Worm (Caenorhabditis elegans) whole organism, midembryonic: ENCODE data around the gene Y54F10BM.21.

Experiments used
- T22C8.4 ChIP-seq: fragments of 200-800 bp; sonication (Bioruptor generic); IDR thresholded peaks from 2 replicates; pipeline ENCODE4 v1.3.6; 2022; ENCODE audit warnings: missing genetic modification characterization, missing compliant biosample characterization
- cog-1 ChIP-seq: sonication (generic microtip); optimal IDR thresholded peaks from 2 replicates; lab custom pipeline; 2016; ENCODE audit warnings: missing genetic modification characterization, missing compliant biosample characterization
- flt-1 ChIP-seq: fragments of 200-800 bp; sonication (Bioruptor generic); IDR thresholded peaks from 2 replicates; pipeline ENCODE4 v1.3.6; 2022; ENCODE audit warnings: missing genetic modification characterization, missing compliant biosample characterization
- klf-2 ChIP-seq: fragments of 200-800 bp; sonication (Bioruptor generic); conservative IDR thresholded peaks from 2 replicates; pipeline ENCODE4 v1.3.6; 2022; ENCODE audit warnings: missing genetic modification reagents, missing genetic modification characterization, missing compliant biosample characterization
- med-1 ChIP-seq: sonication (generic microtip); optimal IDR thresholded peaks from 2 replicates; lab custom pipeline; 2017; ENCODE audit warnings: missing genetic modification characterization, mild to moderate bottlenecking, missing compliant biosample characterization, antibody characterized with exemption, missing genetic modification reagents; ENCODE audit not compliant: insufficient read depth
- ref-1 ChIP-seq: fragments of 200-800 bp; sonication (Bioruptor generic); conservative IDR thresholded peaks from 2 replicates; pipeline ENCODE4 v1.3.6; 2022; ENCODE audit warnings: missing genetic modification reagents, missing genetic modification characterization, missing compliant biosample characterization
- tab-1 ChIP-seq: fragments of 200-800 bp; sonication (Bioruptor generic); IDR thresholded peaks from 2 replicates; pipeline ENCODE4 v1.3.6; 2022; ENCODE audit warnings: missing genetic modification characterization, missing compliant biosample characterization
- ztf-23 ChIP-seq: fragments of 200-800 bp; sonication (Bioruptor generic); IDR thresholded peaks from 2 replicates; pipeline ENCODE4 v1.3.6; 2022; ENCODE audit warnings: missing genetic modification reagents, missing genetic modification characterization, missing compliant biosample characterization
- ztf-29 ChIP-seq: fragments of 200-800 bp; sonication (Bioruptor generic); IDR thresholded peaks from 2 replicates; pipeline ENCODE4 v1.3.6; 2022; ENCODE audit warnings: missing genetic modification reagents, missing genetic modification characterization, missing compliant biosample characterization

The Y54F10BM.21 gene

DNA sequence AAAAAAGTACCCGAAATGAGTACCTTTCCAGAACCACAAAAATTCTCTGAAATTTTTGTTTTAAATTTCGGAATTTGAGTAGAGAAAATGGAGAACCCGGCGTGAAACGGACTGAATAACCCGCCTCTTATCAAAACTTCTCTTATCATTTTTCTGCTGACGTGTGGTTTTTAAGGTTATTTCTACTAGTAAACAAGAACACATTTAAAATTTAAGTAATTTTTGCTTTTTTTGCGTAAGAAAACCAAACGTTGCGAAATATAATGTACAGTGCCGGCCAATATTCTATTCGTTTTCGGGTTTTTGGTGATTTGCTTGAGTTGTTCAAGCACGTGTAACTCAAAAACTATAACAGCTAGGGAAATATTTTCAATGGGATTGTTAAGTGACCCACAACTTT lies 34.1 kb downstream of the Y54F10BM.21 start:
- no peak for TF ChIP-seq flt-1 (GFP tag; lab: Robert Waterston, UW)
- no peak for TF ChIP-seq med-1 (GFP tag; lab: Kevin White, UChicago)
- no peak for TF ChIP-seq tab-1 (GFP tag; lab: Robert Waterston, UW)
- TF ChIP-seq klf-2 (GFP tag; lab: Robert Waterston, UW) = no peak
- no peak for TF ChIP-seq ref-1 (GFP tag; lab: Robert Waterston, UW)
- TF ChIP-seq ztf-29 (GFP tag; lab: Robert Waterston, UW) = no peak
- no peak for TF ChIP-seq cog-1 (tag; lab: Kevin White, UChicago)
- TF ChIP-seq T22C8.4 (GFP tag; lab: Robert Waterston, UW) = no peak
- no peak for TF ChIP-seq ztf-23 (GFP tag; lab: Robert Waterston, UW)

DNA sequence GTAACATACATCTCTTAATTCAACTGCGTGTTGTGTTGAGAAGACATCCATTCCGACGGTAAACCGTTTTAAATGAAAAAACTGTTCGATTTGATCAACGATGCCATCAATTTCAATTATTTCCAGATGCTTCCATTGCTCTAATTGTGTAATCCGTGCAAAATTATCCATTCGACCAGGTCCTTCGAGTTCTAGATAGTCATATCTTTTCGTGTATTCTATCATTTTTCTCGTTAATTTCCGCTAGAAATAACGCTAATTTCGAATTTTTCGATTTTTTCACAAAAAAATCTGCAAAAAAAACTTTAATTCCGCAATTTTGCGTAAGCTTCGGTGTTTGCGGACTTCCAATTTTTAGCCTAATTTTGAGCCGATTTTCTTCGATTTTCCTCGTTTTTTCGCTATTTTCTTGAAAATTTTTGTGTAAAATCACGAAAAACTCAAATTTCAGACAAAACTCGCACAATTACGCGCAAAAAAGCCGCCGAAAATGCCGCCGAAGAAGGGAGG lies 37.1 kb downstream of the Y54F10BM.21 start, which contains the start of the genes fbxa-66 and iffb-1:
Gene fbxa-66 (minus strand): TSS at position 51 of the 510 bp plus-strand sequence.
Gene iffb-1 (plus strand): TSS at position 452 of the 510 bp plus-strand sequence.
- TF ChIP-seq klf-2 (GFP tag; lab: Robert Waterston, UW) = no peak
- no peak for TF ChIP-seq med-1 (GFP tag; lab: Kevin White, UChicago)
- TF ChIP-seq T22C8.4 (GFP tag; lab: Robert Waterston, UW) = no peak
- no peak for TF ChIP-seq ztf-23 (GFP tag; lab: Robert Waterston, UW)
- no peak for TF ChIP-seq ref-1 (GFP tag; lab: Robert Waterston, UW)
- no peak for TF ChIP-seq flt-1 (GFP tag; lab: Robert Waterston, UW)
- TF ChIP-seq ztf-29 (GFP tag; lab: Robert Waterston, UW) = no peak
- no peak for TF ChIP-seq tab-1 (GFP tag; lab: Robert Waterston, UW)
- TF ChIP-seq cog-1 (tag; lab: Kevin White, UChicago) = no peak

DNA sequence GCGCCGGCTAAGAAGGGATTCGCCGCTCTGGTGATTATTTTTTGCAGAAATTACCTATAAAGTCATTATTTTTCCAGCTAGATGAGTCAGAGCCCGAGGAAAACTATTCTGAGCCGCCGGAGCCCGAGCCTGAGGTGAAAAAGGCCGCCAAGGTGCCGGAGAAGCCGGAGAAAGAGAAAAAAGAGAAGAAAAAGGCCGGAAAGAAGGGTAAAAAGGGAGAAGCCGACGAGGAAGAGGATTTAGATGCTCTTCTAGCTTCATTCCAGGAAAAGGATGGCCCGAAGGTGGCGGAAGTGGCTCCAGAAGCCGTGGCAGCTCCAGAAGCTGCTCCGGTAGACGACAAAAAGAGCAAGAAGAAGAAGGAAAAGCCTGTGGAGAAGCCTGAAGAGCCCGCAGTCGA lies 37.7 kb downstream of the Y54F10BM.21 start:
- TF ChIP-seq flt-1 (GFP tag; lab: Robert Waterston, UW) (no peak), tab-1 (GFP tag; lab: Robert Waterston, UW) (0 out of 2 replicates have a peak, but pooled peaks have one; percentile 5), ztf-29 (GFP tag; lab: Robert Waterston, UW) (no peak), cog-1 (tag; lab: Kevin White, UChicago) (no peak), klf-2 (GFP tag; lab: Robert Waterston, UW) (no peak), med-1 (GFP tag; lab: Kevin White, UChicago) (no peak), ref-1 (GFP tag; lab: Robert Waterston, UW) (no peak)

DNA sequence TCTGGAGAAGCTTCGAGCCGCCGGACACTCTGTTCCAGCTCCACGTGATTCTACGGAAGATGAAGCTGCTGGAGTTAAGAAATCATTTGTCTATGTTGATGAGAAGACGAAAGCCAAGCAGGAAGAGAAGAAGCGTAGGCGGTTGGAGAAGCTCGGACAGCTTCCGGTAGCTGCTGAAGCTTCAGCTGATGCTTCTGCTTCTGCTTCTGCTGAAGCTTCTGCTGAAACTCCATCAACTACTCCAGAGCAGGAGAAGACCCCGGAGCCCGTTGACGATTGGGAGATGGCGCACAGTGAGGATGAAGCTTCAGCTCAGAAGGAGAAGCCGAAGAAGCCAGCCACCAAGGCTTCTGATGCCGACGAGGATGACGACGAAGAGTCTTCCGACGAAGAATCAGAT lies 39.5 kb downstream of the Y54F10BM.21 start:
- no peak for TF ChIP-seq ztf-23 (GFP tag; lab: Robert Waterston, UW)
- TF ChIP-seq flt-1 (GFP tag; lab: Robert Waterston, UW) = no peak
- TF ChIP-seq klf-2 (GFP tag; lab: Robert Waterston, UW) = no peak
- no peak for TF ChIP-seq med-1 (GFP tag; lab: Kevin White, UChicago)
- TF ChIP-seq T22C8.4 (GFP tag; lab: Robert Waterston, UW) = no peak
- no peak for TF ChIP-seq ref-1 (GFP tag; lab: Robert Waterston, UW)
- no peak for TF ChIP-seq tab-1 (GFP tag; lab: Robert Waterston, UW)
- TF ChIP-seq ztf-29 (GFP tag; lab: Robert Waterston, UW) = no peak
- TF ChIP-seq cog-1 (tag; lab: Kevin White, UChicago) = no peak

DNA sequence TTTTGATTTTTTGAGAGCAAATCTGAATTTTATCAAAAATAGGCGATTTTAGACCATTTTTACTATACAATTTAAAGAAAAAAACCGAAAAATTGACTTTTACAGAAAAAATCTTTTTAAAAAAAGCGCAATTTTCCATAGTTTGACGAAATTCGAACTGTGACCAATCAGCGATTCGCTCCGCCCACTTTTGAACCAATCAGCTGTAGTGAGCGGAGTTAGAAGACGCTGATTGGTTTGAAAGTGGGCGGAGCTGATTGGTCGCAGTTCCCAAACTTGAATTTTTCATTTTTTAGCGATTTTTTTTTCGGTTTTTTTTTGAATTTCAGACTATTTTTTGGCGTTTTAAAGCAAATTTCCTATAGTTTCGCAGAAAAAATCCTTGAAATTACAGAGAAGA lies 47.8 kb downstream of the Y54F10BM.21 start:
- TF ChIP-seq ztf-23 (GFP tag; lab: Robert Waterston, UW) (no peak), ztf-29 (GFP tag; lab: Robert Waterston, UW) (no peak), tab-1 (GFP tag; lab: Robert Waterston, UW) (no peak), T22C8.4 (GFP tag; lab: Robert Waterston, UW) (no peak), klf-2 (GFP tag; lab: Robert Waterston, UW) (no peak), cog-1 (tag; lab: Kevin White, UChicago) (no peak), med-1 (GFP tag; lab: Kevin White, UChicago) (no peak), ref-1 (GFP tag; lab: Robert Waterston, UW) (no peak), flt-1 (GFP tag; lab: Robert Waterston, UW) (no peak)

DNA sequence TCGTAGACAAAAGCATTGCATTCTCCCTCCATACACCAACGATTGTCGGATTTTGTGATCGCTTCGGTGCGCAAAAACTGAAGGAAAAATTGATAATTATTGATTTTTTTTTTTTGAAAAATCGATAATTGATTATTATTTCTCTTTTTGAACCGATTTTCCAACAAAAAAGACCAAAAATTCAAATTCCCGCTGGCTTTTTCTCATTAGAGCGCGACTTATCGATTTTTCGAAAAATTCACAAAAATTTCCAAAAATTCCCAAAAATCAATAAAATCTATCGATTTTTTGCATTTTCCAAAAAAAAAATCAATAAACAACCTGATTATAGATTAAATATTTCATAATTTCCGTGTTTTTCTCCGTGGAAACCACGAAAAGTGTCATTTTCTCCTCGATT lies 51.7 kb downstream of the Y54F10BM.21 start:
- TF ChIP-seq klf-2 (GFP tag; lab: Robert Waterston, UW) = no peak
- TF ChIP-seq T22C8.4 (GFP tag; lab: Robert Waterston, UW) = peak; percentile 78
